Worm (Caenorhabditis elegans) whole organism, L2 larva: ENCODE data around the gene Y75B12B.13.

Source experiments
- F13H6.1 ChIP-seq: sonication (generic microtip); optimal IDR thresholded peaks from 2 replicates; lab custom pipeline; 2016; ENCODE audit warnings: missing genetic modification characterization, missing compliant biosample characterization
- R02D3.7 ChIP-seq: fragments of 150-350 bp; optimal IDR thresholded peaks from 2 replicates; lab custom pipeline; 2014; ENCODE audit warnings: missing biosample characterization, missing genetic modification characterization
- egl-27 ChIP-seq: sonication (generic microtip); optimal IDR thresholded peaks from 3 replicates; lab custom pipeline; 2017; ENCODE audit warnings: missing biosample characterization, missing genetic modification reagents, missing genetic modification characterization
- gmeb-1 ChIP-seq: fragments of 150-350 bp; optimal IDR thresholded peaks from 2 replicates; lab custom pipeline; 2014; ENCODE audit warnings: missing biosample characterization, missing genetic modification characterization
- lin-11 ChIP-seq: fragments of 150-350 bp; sonication (generic microtip); optimal IDR thresholded peaks from 2 replicates; lab custom pipeline; 2014; ENCODE audit warnings: missing biosample characterization, missing genetic modification characterization, inconsistent platforms, mixed read lengths
- lin-13 ChIP-seq: fragments of 150-350 bp; optimal IDR thresholded peaks from 2 replicates; lab custom pipeline; 2014; ENCODE audit warnings: missing biosample characterization, missing genetic modification reagents, missing genetic modification characterization
- mab-5 ChIP-seq: fragments of 150-350 bp; optimal IDR thresholded peaks from 2 replicates; lab custom pipeline; 2014; ENCODE audit warnings: missing biosample characterization, missing genetic modification characterization
- mbf-1 ChIP-seq: sonication (generic microtip); optimal IDR thresholded peaks from 2 replicates; lab custom pipeline; 2017; ENCODE audit warnings: missing biosample characterization, missing genetic modification characterization
- mdl-1 ChIP-seq, 2 experiments: fragments of 150-350 bp in 1 of 2; sonication (generic microtip) in 1 of 2; optimal IDR thresholded peaks; 2 replicates each; lab custom pipeline; 2017; ENCODE audit warnings: missing biosample characterization in 2 of 2, missing genetic modification characterization in 2 of 2
- nhr-10 ChIP-seq: sonication (generic microtip); optimal IDR thresholded peaks from 2 replicates; lab custom pipeline; 2017; ENCODE audit warnings: missing biosample characterization, missing genetic modification characterization
- nhr-11 ChIP-seq: fragments of 150-350 bp; optimal IDR thresholded peaks from 2 replicates; lab custom pipeline; 2014; ENCODE audit warnings: missing biosample characterization, missing genetic modification characterization
- nhr-21 ChIP-seq: fragments of 150-350 bp; optimal IDR thresholded peaks from 2 replicates; lab custom pipeline; 2014; ENCODE audit warnings: missing biosample characterization, missing genetic modification characterization
- nhr-23 ChIP-seq: fragments of 150-350 bp; optimal IDR thresholded peaks from 2 replicates; lab custom pipeline; 2014; ENCODE audit warnings: missing biosample characterization, missing genetic modification reagents, missing genetic modification characterization
- nhr-237 ChIP-seq: fragments of 150-350 bp; optimal IDR thresholded peaks from 2 replicates; lab custom pipeline; 2014; ENCODE audit warnings: missing biosample characterization, missing genetic modification characterization
- nhr-25 ChIP-seq: fragments of 150-350 bp; sonication (generic microtip); optimal IDR thresholded peaks from 3 replicates; lab custom pipeline; 2014; ENCODE audit warnings: missing biosample characterization, missing genetic modification characterization
- nhr-6 ChIP-seq: fragments of 150-350 bp; optimal IDR thresholded peaks from 2 replicates; lab custom pipeline; 2014; ENCODE audit warnings: missing biosample characterization, missing genetic modification characterization
- nhr-77 ChIP-seq: fragments of 150-350 bp; optimal IDR thresholded peaks from 2 replicates; lab custom pipeline; 2014; ENCODE audit warnings: missing biosample characterization, missing genetic modification characterization
- sem-4 ChIP-seq: fragments of 150-350 bp; optimal IDR thresholded peaks from 2 replicates; lab custom pipeline; 2014; ENCODE audit warnings: missing biosample characterization, missing genetic modification reagents, missing genetic modification characterization
- sma-3 ChIP-seq: sonication (generic microtip); optimal IDR thresholded peaks from 2 replicates; lab custom pipeline; 2016; ENCODE audit warnings: missing genetic modification reagents, missing genetic modification characterization, missing compliant biosample characterization
- sma-9 ChIP-seq, 2 experiments: fragments of 150-350 bp in 1 of 2; sonication (generic microtip) in 1 of 2; optimal IDR thresholded peaks; 2 replicates each; lab custom pipeline; 2014 to 2016; ENCODE audit warnings: missing genetic modification characterization in 2 of 2, mild to moderate bottlenecking in 1 of 2, missing biosample characterization in 1 of 2, missing compliant biosample characterization in 1 of 2, missing genetic modification reagents in 1 of 2, moderate library complexity in 1 of 2
- ztf-1 ChIP-seq: fragments of 200-800 bp; sonication (Bioruptor generic); conservative IDR thresholded peaks from 2 replicates; pipeline ENCODE4 v1.3.6; 2022; ENCODE audit warnings: missing genetic modification characterization, missing compliant biosample characterization
- ztf-4 ChIP-seq: fragments of 150-350 bp; optimal IDR thresholded peaks from 2 replicates; lab custom pipeline; 2014; ENCODE audit warnings: missing biosample characterization, missing genetic modification characterization

Y75B12B.13 gene

DNA sequence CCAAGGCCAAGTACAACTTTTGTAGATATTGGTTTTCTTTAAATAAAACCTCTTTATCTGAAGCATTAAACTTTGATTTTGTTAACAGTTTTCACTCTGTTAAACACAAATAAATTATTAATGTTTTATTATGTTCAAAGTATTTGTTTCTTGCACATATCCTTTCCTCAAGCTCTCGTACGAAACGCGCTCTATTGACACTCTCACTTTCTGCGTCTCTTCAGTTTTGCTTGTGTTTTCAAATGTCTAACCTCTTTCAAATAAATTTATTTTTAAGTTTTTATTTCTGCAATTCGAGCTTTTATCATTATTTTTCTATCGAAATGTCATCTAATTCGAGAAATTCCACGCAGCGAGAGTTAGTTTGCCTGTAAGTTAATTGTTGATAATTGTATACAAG is 50.0 kb downstream of the Y75B12B.13 start, which contains the start of gene K08F9.4 (continued):
- TF ChIP-seq sma-9 (GFP tag; optimal IDR thresholded peaks at IDR 0.05; lab: Kevin White, UChicago) (peak; percentile 46), sma-9 (tag; optimal IDR thresholded peaks at IDR 0.05; lab: Kevin White, UChicago) (no peak), lin-11 (tag; lab: Kevin White, UChicago) (no peak), lin-13 (GFP tag; lab: Kevin White, UChicago) (peak; percentile 66), nhr-23 (tag; lab: Kevin White, UChicago) (no peak), F13H6.1 (tag; lab: Kevin White, UChicago) (no peak), nhr-10 (tag; lab: Kevin White, UChicago) (no peak), ztf-1 (no peak), nhr-237 (tag; lab: Kevin White, UChicago) (no peak), nhr-77 (tag; lab: Kevin White, UChicago) (no peak), mbf-1 (tag; lab: Kevin White, UChicago) (no peak), gmeb-1 (tag; lab: Kevin White, UChicago) (peak; percentile 72), ztf-4 (tag; lab: Kevin White, UChicago) (no peak), nhr-21 (tag; lab: Kevin White, UChicago) (peak; percentile 26), nhr-25 (peak; percentile 68), mdl-1 (tag; optimal IDR thresholded peaks at IDR 0.05; lab: Kevin White, UChicago) (no peak), sma-3 (peak; percentile 68), nhr-11 (tag; lab: Kevin White, UChicago) (no peak), nhr-6 (tag; lab: Kevin White, UChicago) (no peak), mab-5 (tag; lab: Kevin White, UChicago) (no peak), egl-27 (tag; lab: Kevin White, UChicago) (no peak), sem-4 (tag; lab: Kevin White, UChicago) (peak; percentile 2), R02D3.7 (tag; lab: Kevin White, UChicago) (no peak)
